Fruit fly (Drosophila melanogaster): ENCODE measurements around the gene ens.

DNA sequence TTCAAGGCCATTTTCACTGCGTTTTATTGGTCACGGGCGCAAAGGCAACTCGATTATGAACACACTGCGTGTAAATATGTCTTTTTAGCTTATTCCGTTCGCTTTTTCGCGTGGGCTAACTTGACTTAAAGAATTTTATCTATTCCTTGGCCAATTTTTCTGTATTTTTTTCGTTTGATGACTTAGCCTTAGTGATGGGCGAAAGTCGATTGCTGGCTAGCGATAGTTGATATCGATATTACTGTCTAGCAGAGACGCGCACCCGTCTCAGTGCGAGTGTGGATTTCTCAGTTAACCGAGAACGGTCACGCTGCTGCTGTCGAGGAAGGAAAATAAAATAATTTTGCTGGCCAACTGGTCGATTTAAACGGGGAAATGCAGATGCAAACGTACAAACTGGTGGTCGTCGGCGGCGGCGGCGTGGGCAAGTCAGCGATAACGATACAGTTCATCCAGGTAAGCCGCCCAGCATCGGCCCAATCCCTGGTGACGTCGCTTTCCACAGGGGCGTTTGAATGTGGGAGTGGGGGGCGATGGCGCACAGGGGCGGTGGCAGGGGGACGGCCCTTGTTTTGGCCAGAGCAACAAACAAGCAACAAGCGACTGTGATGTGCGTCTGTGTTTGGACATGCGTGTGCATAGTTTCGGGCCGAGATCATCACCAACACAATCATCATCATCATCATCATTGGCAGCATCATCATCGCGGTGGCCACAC is 4.6 kb upstream of the ens start, which contains the start of the genes Rop and Ras64B:
- TF ChIP-seq h (optimal IDR thresholded peaks at IDR 0.05) (no peak), Sin3A (optimal IDR thresholded peaks at IDR 0.05) (no peak), insv (optimal IDR thresholded peaks at IDR 0.05) (no peak), ttk (optimal IDR thresholded peaks at IDR 0.05) (no peak)

Measured in Kc167 (cell line).